Worm (Caenorhabditis elegans) whole organism, L1 larva: ENCODE measurements around the gene str-178.

ENCODE experiments used
- ceh-88 ChIP-seq: fragments of 200-800 bp; sonication (Bioruptor generic); IDR thresholded peaks from 2 replicates; pipeline ENCODE4 v1.3.6; 2022; ENCODE audit warnings: missing genetic modification characterization, missing compliant biosample characterization
- fkh-10 ChIP-seq: sonication (generic microtip); optimal IDR thresholded peaks from 2 replicates; lab custom pipeline; 2017; ENCODE audit warnings: missing biosample characterization, missing genetic modification reagents, missing genetic modification characterization
- grh-1 ChIP-seq: fragments of 200-800 bp; sonication (Bioruptor generic); IDR thresholded peaks from 2 replicates; pipeline ENCODE4 v1.3.6; 2022; ENCODE audit warnings: missing genetic modification reagents, missing genetic modification characterization, missing compliant biosample characterization
- lin-39 ChIP-seq: fragments of 150-350 bp; optimal IDR thresholded peaks from 2 replicates; lab custom pipeline; 2014; ENCODE audit warnings: missing biosample characterization, missing genetic modification reagents, missing genetic modification characterization
- nhr-12 ChIP-seq: sonication (generic microtip); optimal IDR thresholded peaks from 2 replicates; lab custom pipeline; 2017; ENCODE audit warnings: missing biosample characterization, missing genetic modification characterization
- nhr-237 ChIP-seq: fragments of 150-350 bp; optimal IDR thresholded peaks from 2 replicates; lab custom pipeline; 2014; ENCODE audit warnings: missing biosample characterization, missing genetic modification characterization
- sox-4 ChIP-seq: sonication (generic microtip); optimal IDR thresholded peaks from 2 replicates; lab custom pipeline; 2016; ENCODE audit warnings: missing genetic modification characterization, missing compliant biosample characterization
- tbx-2 ChIP-seq: sonication (generic microtip); optimal IDR thresholded peaks from 2 replicates; lab custom pipeline; 2016; ENCODE audit warnings: missing genetic modification characterization, missing compliant biosample characterization

ce11 chrV:12728062-12728665 is 11.8 kb upstream of the str-178 start, which contains the start of the genes rpl-28 and mrpl-49:
- peak; percentile 65 for TF ChIP-seq nhr-237 (tag; lab: Kevin White, UChicago)
- TF ChIP-seq ceh-88 = peak; percentile 61
- no peak for TF ChIP-seq nhr-12 (tag; lab: Kevin White, UChicago)
- peak; percentile 72 for TF ChIP-seq grh-1
- TF ChIP-seq fkh-10 (GFP tag; lab: Kevin White, UChicago) = peak; percentile 42
- peak; percentile 78 for TF ChIP-seq lin-39 (tag; lab: Kevin White, UChicago)
- TF ChIP-seq tbx-2 (tag; lab: Kevin White, UChicago) = peak; percentile 83
- TF ChIP-seq sox-4 (tag; lab: Kevin White, UChicago) = peak; percentile 21
